Worm (Caenorhabditis elegans) whole organism, L2 larva: ENCODE measurements around the gene idpc-1.
A peak's percentile ranks its signal among the peaks of the same experiment; 100 is the strongest.

ENCODE experiments used
- C34F6.9 ChIP-seq: fragments of 150-350 bp; optimal IDR thresholded peaks from 2 replicates; lab custom pipeline; 2014; ENCODE audit warnings: missing biosample characterization, missing genetic modification characterization
- R02D3.7 ChIP-seq: fragments of 150-350 bp; optimal IDR thresholded peaks from 2 replicates; lab custom pipeline; 2014; ENCODE audit warnings: missing biosample characterization, missing genetic modification characterization
- Y55F3AM.14 ChIP-seq: fragments of 200-800 bp; sonication (Bioruptor generic); optimal IDR thresholded peaks from 2 replicates; lab custom pipeline; 2018; ENCODE audit warnings: mild to moderate bottlenecking, missing genetic modification characterization, missing compliant biosample characterization
- ZK546.5 ChIP-seq: sonication (generic microtip); optimal IDR thresholded peaks from 2 replicates; lab custom pipeline; 2017; ENCODE audit warnings: missing biosample characterization, missing genetic modification characterization
- alr-1 ChIP-seq: fragments of 150-350 bp; optimal IDR thresholded peaks from 2 replicates; lab custom pipeline; 2014; ENCODE audit warnings: missing biosample characterization, missing genetic modification characterization
- blmp-1 ChIP-seq: sonication (generic microtip); optimal IDR thresholded peaks from 2 replicates; lab custom pipeline; 2017; ENCODE audit warnings: missing genetic modification characterization, mild to moderate bottlenecking, missing compliant biosample characterization, antibody characterized with exemption, moderate library complexity; ENCODE audit not compliant: insufficient read depth
- ceh-16 ChIP-seq: fragments of 150-350 bp; optimal IDR thresholded peaks from 2 replicates; lab custom pipeline; 2014; ENCODE audit warnings: missing biosample characterization, missing genetic modification characterization
- ceh-82 ChIP-seq: fragments of 150-350 bp; optimal IDR thresholded peaks from 2 replicates; lab custom pipeline; 2014; ENCODE audit warnings: missing biosample characterization, missing genetic modification characterization
- elt-1 ChIP-seq: fragments of 150-350 bp; optimal IDR thresholded peaks from 2 replicates; lab custom pipeline; 2014; ENCODE audit warnings: missing biosample characterization, missing genetic modification characterization
- gmeb-1 ChIP-seq: fragments of 150-350 bp; optimal IDR thresholded peaks from 2 replicates; lab custom pipeline; 2014; ENCODE audit warnings: missing biosample characterization, missing genetic modification characterization
- lin-11 ChIP-seq: fragments of 150-350 bp; sonication (generic microtip); optimal IDR thresholded peaks from 2 replicates; lab custom pipeline; 2014; ENCODE audit warnings: missing biosample characterization, missing genetic modification characterization, inconsistent platforms, mixed read lengths
- lin-39 ChIP-seq: fragments of 150-350 bp; optimal IDR thresholded peaks from 2 replicates; lab custom pipeline; 2014; ENCODE audit warnings: missing biosample characterization, missing genetic modification reagents, missing genetic modification characterization
- lsy-2 ChIP-seq, 2 experiments: fragments of 150-350 bp in 1 of 2; sonication (generic microtip) in 1 of 2; optimal IDR thresholded peaks; 2 replicates each; lab custom pipeline; 2014 to 2017; ENCODE audit warnings: missing biosample characterization in 2 of 2, missing genetic modification characterization in 2 of 2
- mab-5 ChIP-seq: fragments of 150-350 bp; optimal IDR thresholded peaks from 2 replicates; lab custom pipeline; 2014; ENCODE audit warnings: missing biosample characterization, missing genetic modification characterization
- mdl-1 ChIP-seq, 2 experiments: fragments of 150-350 bp in 1 of 2; sonication (generic microtip) in 1 of 2; optimal IDR thresholded peaks; 2 replicates each; lab custom pipeline; 2017; ENCODE audit warnings: missing biosample characterization in 2 of 2, missing genetic modification characterization in 2 of 2
- nhr-11 ChIP-seq: fragments of 150-350 bp; optimal IDR thresholded peaks from 2 replicates; lab custom pipeline; 2014; ENCODE audit warnings: missing biosample characterization, missing genetic modification characterization
- nhr-12 ChIP-seq: fragments of 150-350 bp; optimal IDR thresholded peaks from 2 replicates; lab custom pipeline; 2014; ENCODE audit warnings: missing biosample characterization, missing genetic modification characterization
- nhr-21 ChIP-seq: fragments of 150-350 bp; optimal IDR thresholded peaks from 2 replicates; lab custom pipeline; 2014; ENCODE audit warnings: missing biosample characterization, missing genetic modification characterization
- nhr-23 ChIP-seq: fragments of 150-350 bp; optimal IDR thresholded peaks from 2 replicates; lab custom pipeline; 2014; ENCODE audit warnings: missing biosample characterization, missing genetic modification reagents, missing genetic modification characterization
- nhr-237 ChIP-seq: fragments of 150-350 bp; optimal IDR thresholded peaks from 2 replicates; lab custom pipeline; 2014; ENCODE audit warnings: missing biosample characterization, missing genetic modification characterization
- nhr-25 ChIP-seq: fragments of 150-350 bp; sonication (generic microtip); optimal IDR thresholded peaks from 3 replicates; lab custom pipeline; 2014; ENCODE audit warnings: missing biosample characterization, missing genetic modification characterization
- nhr-6 ChIP-seq: fragments of 150-350 bp; optimal IDR thresholded peaks from 2 replicates; lab custom pipeline; 2014; ENCODE audit warnings: missing biosample characterization, missing genetic modification characterization
- peb-1 ChIP-seq: fragments of 150-350 bp; optimal IDR thresholded peaks from 2 replicates; lab custom pipeline; 2014; ENCODE audit warnings: missing biosample characterization, missing genetic modification characterization
- skn-1 ChIP-seq: sonication (generic microtip); optimal IDR thresholded peaks from 2 replicates; lab custom pipeline; 2017; ENCODE audit warnings: missing biosample characterization, missing genetic modification characterization
- sma-3 ChIP-seq: sonication (generic microtip); optimal IDR thresholded peaks from 2 replicates; lab custom pipeline; 2016; ENCODE audit warnings: missing genetic modification reagents, missing genetic modification characterization, missing compliant biosample characterization
- snpc-4 ChIP-seq: fragments of 150-350 bp; optimal IDR thresholded peaks from 2 replicates; lab custom pipeline; 2014; ENCODE audit warnings: missing biosample characterization, missing genetic modification characterization
- unc-55 ChIP-seq: fragments of 150-350 bp; sonication (generic microtip); optimal IDR thresholded peaks from 3 replicates; lab custom pipeline; 2014; ENCODE audit warnings: missing biosample characterization, missing genetic modification reagents, missing genetic modification characterization
- unc-62 ChIP-seq: fragments of 150-350 bp; optimal IDR thresholded peaks from 2 replicates; lab custom pipeline; 2014; ENCODE audit warnings: missing biosample characterization, missing genetic modification reagents, missing genetic modification characterization
- ztf-11 ChIP-seq: sonication (generic microtip); optimal IDR thresholded peaks from 2 replicates; lab custom pipeline; 2017; ENCODE audit warnings: missing biosample characterization, missing genetic modification characterization

Gene idpc-1

DNA sequence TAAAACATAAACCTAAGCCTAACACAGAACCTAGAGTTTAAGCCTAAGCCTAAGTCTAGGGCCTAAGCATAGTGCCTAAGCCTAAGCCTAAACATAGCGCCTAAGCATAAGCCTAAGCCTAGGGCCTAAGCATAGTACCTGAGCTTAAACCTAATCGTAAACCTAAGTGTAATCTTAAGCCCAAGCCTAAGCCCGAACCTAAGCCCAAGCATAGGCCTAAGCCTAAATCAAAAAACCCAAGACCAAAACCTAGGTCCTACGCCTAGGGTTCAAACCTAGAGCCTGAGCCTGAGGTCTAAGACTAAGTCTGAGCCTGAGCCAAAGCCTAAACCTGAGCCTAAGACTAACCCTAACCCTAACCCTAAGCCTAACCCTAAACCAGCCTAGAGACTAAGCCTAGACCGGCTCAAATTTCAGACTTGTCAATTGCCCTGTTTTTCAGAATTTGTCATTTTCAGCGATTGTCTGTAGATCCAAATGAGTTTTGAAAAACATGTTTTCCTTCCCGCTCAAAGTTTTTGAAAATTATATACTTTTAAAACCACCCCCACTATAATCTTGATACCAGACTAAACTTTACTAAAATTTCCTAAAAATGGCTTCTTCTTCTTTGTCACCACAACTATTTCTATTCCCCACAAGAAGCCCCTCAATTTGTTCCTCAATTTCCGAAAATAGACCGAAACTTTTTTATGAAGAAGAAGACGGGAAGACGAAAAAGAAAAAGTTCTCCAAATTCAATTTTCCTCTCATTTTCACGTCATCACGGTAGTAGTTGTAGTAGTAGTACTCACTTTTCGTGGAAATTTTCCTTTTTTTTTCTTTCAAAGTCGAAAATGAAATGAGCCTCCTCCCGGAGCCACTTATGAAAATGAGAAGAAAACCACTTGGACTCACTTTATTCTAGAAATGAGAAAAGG lies 35.1 kb upstream of the idpc-1 start:
- TF ChIP-seq nhr-25 (tag; lab: Kevin White, UChicago) (no peak), lsy-2 (tag; optimal IDR thresholded peaks at IDR 0.05; lab: Kevin White, UChicago) (peak in 1 of 2 experiments; percentile 28), C34F6.9 (peak; percentile 3), unc-55 (GFP tag; lab: Kevin White, UChicago) (no peak), blmp-1 (no peak), nhr-23 (tag; lab: Kevin White, UChicago) (no peak), ceh-82 (tag; lab: Kevin White, UChicago) (no peak), Y55F3AM.14 (GFP tag; lab: Kevin White, UChicago) (no peak), sma-3 (GFP tag; lab: Kevin White, UChicago) (no peak), lin-39 (tag; lab: Kevin White, UChicago) (no peak)

DNA sequence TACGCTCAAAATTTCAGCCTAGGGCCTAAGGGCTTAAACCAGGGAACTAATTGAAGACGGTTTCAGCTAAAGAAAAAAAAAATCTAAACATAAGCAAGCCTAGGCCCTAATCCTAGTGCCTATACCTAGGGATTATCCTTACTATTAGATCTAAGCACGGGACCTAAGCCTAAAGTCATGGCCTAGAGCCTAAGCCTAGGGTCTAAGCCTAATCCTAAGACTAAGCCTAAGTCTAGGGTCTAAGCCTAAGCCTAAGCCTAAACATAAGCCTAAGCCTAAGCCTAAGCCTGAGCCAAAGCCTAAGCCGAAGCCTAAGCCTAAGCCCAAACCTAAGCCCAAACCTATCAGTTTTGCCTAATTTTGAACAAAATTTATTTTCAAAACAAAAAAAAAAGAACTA lies 34.3 kb upstream of the idpc-1 start:
- TF ChIP-seq ceh-16 (tag; lab: Kevin White, UChicago), result no peak

DNA sequence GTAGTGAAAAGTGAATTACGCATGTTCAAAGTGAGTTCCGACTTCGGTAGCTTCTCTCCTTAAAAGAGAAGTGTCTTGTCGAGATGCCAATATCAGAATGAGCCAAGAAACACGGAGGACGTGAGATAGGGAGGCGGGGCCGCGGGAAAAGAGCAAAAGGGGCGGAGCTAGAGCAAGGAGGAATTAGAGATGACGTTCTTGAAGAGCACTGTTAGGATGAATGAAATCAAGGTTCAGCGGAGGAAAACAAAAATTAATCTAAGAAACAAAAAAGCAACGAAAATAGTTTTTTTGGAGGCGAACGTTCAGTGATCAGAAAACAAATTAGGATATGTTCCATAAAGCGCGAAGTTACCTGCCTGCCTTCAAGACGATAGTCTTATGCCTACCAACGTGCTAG lies 33.8 kb upstream of the idpc-1 start, which contains the start of gene nlp-21:
nlp-21 (minus strand) TSS at position 101 of the 400 bp plus-strand sequence.
- TF ChIP-seq nhr-11 (tag; lab: Kevin White, UChicago) (no peak), ceh-82 (tag; lab: Kevin White, UChicago) (no peak), peb-1 (tag; lab: Kevin White, UChicago) (no peak), lin-11 (tag; lab: Kevin White, UChicago) (no peak), nhr-12 (tag; lab: Kevin White, UChicago) (no peak), alr-1 (tag; lab: Kevin White, UChicago) (no peak), C34F6.9 (no peak), ceh-16 (tag; lab: Kevin White, UChicago) (no peak), nhr-23 (tag; lab: Kevin White, UChicago) (no peak), nhr-21 (tag; lab: Kevin White, UChicago) (no peak), ztf-11 (tag; lab: Kevin White, UChicago) (no peak), mdl-1 (tag; optimal IDR thresholded peaks at IDR 0.05; lab: Kevin White, UChicago) (no peak), snpc-4 (tag; lab: Kevin White, UChicago) (no peak), nhr-237 (tag; lab: Kevin White, UChicago) (no peak)
- TF ChIP-seq, all 48 proteins: peak for 0

- TF ChIP-seq R02D3.7 (no peak), unc-62 (GFP tag; lab: Kevin White, UChicago) (no peak), nhr-6 (tag; lab: Kevin White, UChicago) (no peak), skn-1 (tag; lab: Kevin White, UChicago) (no peak), ceh-82 (tag; lab: Kevin White, UChicago) (no peak), snpc-4 (tag; lab: Kevin White, UChicago) (no peak)
These were observed 29.5 kb upstream of the idpc-1 start, which contains the start of gene Y47D3B.3 for ce11 chrIII:11397499-11397898. Gene Y47D3B.3, plus strand, starts transcription at chrIII:11397799.

- TF ChIP-seq gmeb-1 (tag; lab: Kevin White, UChicago) (no peak), elt-1 (tag; lab: Kevin White, UChicago) (no peak), ZK546.5 (no peak)
These were observed 24.3 kb upstream of the idpc-1 start, which contains the start of gene Y47D3B.12 for ce11 chrIII:11402717-11403116. Gene Y47D3B.12, plus strand, starts transcription at chrIII:11403017.

- TF ChIP-seq ztf-11 (tag; lab: Kevin White, UChicago) (no peak), mab-5 (tag; lab: Kevin White, UChicago) (no peak)
These were observed 22.0 kb upstream of the idpc-1 start, which contains the start of gene Y47D3B.4 for ce11 chrIII:11405049-11405448. Gene Y47D3B.4, plus strand, starts transcription at chrIII:11405349.
